Worm (Caenorhabditis elegans) whole organism, L4 larva: Measurements from ENCODE around the gene F18A11.5.

ENCODE experiments used
- R02D3.7 ChIP-seq: fragments of 150-350 bp; sonication (generic microtip); optimal IDR thresholded peaks from 3 replicates; lab custom pipeline; 2014; ENCODE audit warnings: missing biosample characterization, missing genetic modification characterization
- Y75B8A.6 ChIP-seq: fragments of 200-800 bp; sonication (Bioruptor generic); IDR thresholded peaks from 2 replicates; pipeline ENCODE4 v1.3.6; 2022; ENCODE audit warnings: missing genetic modification reagents, missing genetic modification characterization, missing compliant biosample characterization
- ctbp-1 ChIP-seq: fragments of 200-800 bp; sonication (Bioruptor generic); IDR thresholded peaks from 2 replicates; pipeline ENCODE4 v1.3.6; 2022; ENCODE audit warnings: missing genetic modification reagents, missing genetic modification characterization, missing compliant biosample characterization
- mdt-29 ChIP-seq: fragments of 200-800 bp; sonication (Bioruptor generic); IDR thresholded peaks from 2 replicates; pipeline ENCODE4 v1.3.6; 2022; ENCODE audit warnings: missing genetic modification reagents, missing genetic modification characterization, missing compliant biosample characterization
- nhr-237 ChIP-seq: sonication (generic microtip); optimal IDR thresholded peaks from 2 replicates; lab custom pipeline; 2017; ENCODE audit warnings: missing biosample characterization, missing genetic modification characterization
- skn-1 ChIP-seq: fragments of 150-350 bp; optimal IDR thresholded peaks from 2 replicates; lab custom pipeline; 2014; ENCODE audit warnings: missing biosample characterization, missing genetic modification characterization

ce11 chrII:12981980-12982575 is 32.0 kb downstream of the F18A11.5 start:
- TF ChIP-seq ctbp-1 (GFP tag; lab: Robert Waterston, UW): no peak
- TF ChIP-seq Y75B8A.6 (GFP tag; lab: Robert Waterston, UW): no peak
- TF ChIP-seq nhr-237 (tag; lab: Kevin White, UChicago): no peak
- TF ChIP-seq mdt-29 (GFP tag; lab: Robert Waterston, UW): no peak
- no peak for TF ChIP-seq skn-1 (tag; lab: Kevin White, UChicago)
- no peak for TF ChIP-seq R02D3.7 (tag; lab: Kevin White, UChicago)
